Worm (Caenorhabditis elegans) whole organism, L2 larva: ENCODE results near the gene sre-14.

Source experiments
- ceh-82 ChIP-seq: fragments of 150-350 bp; optimal IDR thresholded peaks from 2 replicates; lab custom pipeline; 2014; ENCODE audit warnings: missing biosample characterization, missing genetic modification characterization
- dmd-4 ChIP-seq: sonication (generic microtip); optimal IDR thresholded peaks from 2 replicates; lab custom pipeline; 2017; ENCODE audit warnings: missing biosample characterization, missing genetic modification characterization
- fos-1 ChIP-seq: fragments of 150-350 bp; optimal IDR thresholded peaks from 2 replicates; lab custom pipeline; 2014; ENCODE audit warnings: missing biosample characterization, missing genetic modification characterization
- lin-13 ChIP-seq: fragments of 150-350 bp; optimal IDR thresholded peaks from 2 replicates; lab custom pipeline; 2014; ENCODE audit warnings: missing biosample characterization, missing genetic modification reagents, missing genetic modification characterization
- mdl-1 ChIP-seq, 2 experiments: fragments of 150-350 bp in 1 of 2; sonication (generic microtip) in 1 of 2; optimal IDR thresholded peaks; 2 replicates each; lab custom pipeline; 2017; ENCODE audit warnings: missing biosample characterization in 2 of 2, missing genetic modification characterization in 2 of 2
- skn-1 ChIP-seq: sonication (generic microtip); optimal IDR thresholded peaks from 2 replicates; lab custom pipeline; 2017; ENCODE audit warnings: missing biosample characterization, missing genetic modification characterization
- snpc-4 ChIP-seq: fragments of 150-350 bp; optimal IDR thresholded peaks from 2 replicates; lab custom pipeline; 2014; ENCODE audit warnings: missing biosample characterization, missing genetic modification characterization

DNA sequence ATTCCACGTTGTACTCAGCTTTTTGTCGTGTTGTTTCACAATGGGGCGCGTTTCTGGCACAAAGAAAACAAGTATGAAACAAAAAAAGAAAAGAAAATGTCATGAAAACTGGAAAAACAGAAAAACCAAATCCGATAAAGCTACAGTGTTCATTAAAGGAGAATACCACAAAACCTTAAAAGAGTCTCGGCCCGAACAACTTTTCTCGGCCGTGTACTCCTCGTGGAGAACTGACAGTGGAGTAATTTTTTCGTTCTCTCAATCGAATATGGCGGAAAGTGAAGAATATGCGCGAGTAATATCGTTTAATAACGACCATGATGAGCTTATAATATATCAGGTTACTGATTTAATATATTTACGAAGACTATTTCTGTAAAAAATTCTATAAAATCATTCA is 17.3 kb upstream of the sre-14 start, which contains the start of the genes tag-335 and vkmt-1:
- TF ChIP-seq fos-1 (tag; lab: Kevin White, UChicago) (no peak), dmd-4 (no peak), snpc-4 (no peak), skn-1 (no peak), mdl-1 (tag; optimal IDR thresholded peaks at IDR 0.05; lab: Kevin White, UChicago) (no peak), ceh-82 (tag; lab: Kevin White, UChicago) (no peak), lin-13 (no peak)
